Fruit fly (Drosophila melanogaster) whole organism, embryonic: ENCODE data around the gene IKKbeta.
A peak's percentile ranks its signal among the peaks of the same experiment; 100 is the strongest.

Experiments used
- ATbp ChIP-seq: fragments of 200-800 bp; sonication (Bioruptor generic); optimal IDR thresholded peaks from 2 replicates; lab custom pipeline; 2017; ENCODE audit warnings: missing biosample characterization, mild to moderate bottlenecking, missing genetic modification characterization, missing genetic modification reagents
- Awh ChIP-seq: fragments of 200-800 bp; sonication (Bioruptor generic); IDR thresholded peaks from 2 replicates; pipeline ENCODE4, ENCODE4 v1.3.6; 2022; ENCODE audit warnings: missing biosample characterization, missing genetic modification characterization
- CG10654 ChIP-seq: fragments of 200-800 bp; sonication (Bioruptor generic); optimal IDR thresholded peaks from 2 replicates; lab custom pipeline; 2016; ENCODE audit warnings: missing biosample characterization, missing genetic modification characterization
- CG17328 ChIP-seq: fragments of 200-800 bp; sonication (Bioruptor generic); IDR thresholded peaks from 2 replicates; pipeline ENCODE4 v1.3.6; 2022; ENCODE audit warnings: missing biosample characterization, missing genetic modification characterization
- CG17359 ChIP-seq: fragments of 200-800 bp; sonication (Bioruptor generic); optimal IDR thresholded peaks from 3 replicates; lab custom pipeline; 2018; ENCODE audit warnings: missing biosample characterization, mild to moderate bottlenecking, missing genetic modification characterization, moderate library complexity
- CG17568 ChIP-seq: fragments of 200-800 bp; sonication (Bioruptor generic); optimal IDR thresholded peaks from 2 replicates; lab custom pipeline; 2018; ENCODE audit warnings: missing biosample characterization, mild to moderate bottlenecking, missing genetic modification characterization, moderate library complexity
- CG18599 ChIP-seq: fragments of 200-800 bp; sonication (Bioruptor generic); optimal IDR thresholded peaks from 3 replicates; lab custom pipeline; 2017; ENCODE audit warnings: missing biosample characterization, missing genetic modification characterization, mild to moderate bottlenecking, moderate library complexity, missing genetic modification reagents
- CG31388 ChIP-seq: fragments of 200-800 bp; sonication (Bioruptor generic); optimal IDR thresholded peaks from 2 replicates; lab custom pipeline; 2016; ENCODE audit warnings: missing biosample characterization, missing genetic modification characterization
- CG3726 ChIP-seq: fragments of 200-800 bp; sonication (Bioruptor generic); IDR thresholded peaks from 3 replicates; pipeline ENCODE4, ENCODE4 v1.3.6; 2022; ENCODE audit warnings: missing biosample characterization, missing genetic modification characterization
- CG4820 ChIP-seq: fragments of 200-800 bp; sonication (Bioruptor generic); optimal IDR thresholded peaks from 3 replicates; lab custom pipeline; 2016; ENCODE audit warnings: missing biosample characterization, missing genetic modification characterization
- CG4854 ChIP-seq: fragments of 200-800 bp; sonication (Bioruptor generic); optimal IDR thresholded peaks from 2 replicates; lab custom pipeline; 2016; ENCODE audit warnings: missing biosample characterization, missing genetic modification characterization, inconsistent platforms
- CG6683 ChIP-seq: fragments of 200-800 bp; sonication (Bioruptor generic); optimal IDR thresholded peaks from 2 replicates; lab custom pipeline; 2017; ENCODE audit warnings: missing biosample characterization, mild to moderate bottlenecking, missing genetic modification characterization, missing genetic modification reagents
- CG6813 ChIP-seq: fragments of 200-800 bp; sonication (Bioruptor generic); optimal IDR thresholded peaks from 2 replicates; lab custom pipeline; 2017; ENCODE audit warnings: missing biosample characterization, missing genetic modification characterization, mild to moderate bottlenecking, moderate library complexity, missing genetic modification reagents
- CG7786 ChIP-seq: fragments of 200-800 bp; sonication (Bioruptor generic); optimal IDR thresholded peaks from 2 replicates; lab custom pipeline; 2016; ENCODE audit warnings: missing biosample characterization, missing genetic modification characterization
- CkIIα-i1 ChIP-seq: fragments of 200-800 bp; sonication (Bioruptor generic); IDR thresholded peaks from 2 replicates; pipeline ENCODE4 v1.3.6; 2022; ENCODE audit warnings: missing biosample characterization, missing genetic modification characterization
- CoRest ChIP-seq: fragments of 200-800 bp; sonication (Bioruptor generic); optimal IDR thresholded peaks from 3 replicates; lab custom pipeline; 2018; ENCODE audit warnings: missing biosample characterization, mild to moderate bottlenecking, missing genetic modification characterization, moderate library complexity
- Dfd ChIP-seq, 2 experiments: fragments of >200 bp; optimal IDR thresholded peaks; 2 replicates each; lab custom pipeline; 2017; ENCODE audit warnings: missing biosample characterization in 2 of 2, missing genetic modification characterization in 2 of 2
- E2f1 ChIP-seq: fragments of 200-800 bp; sonication (Bioruptor generic); IDR thresholded peaks from 2 replicates; pipeline ENCODE4 v1.3.6; 2022; ENCODE audit warnings: missing biosample characterization, missing genetic modification characterization
- Jarid2 ChIP-seq: fragments of 200-800 bp; sonication (Bioruptor generic); optimal IDR thresholded peaks from 3 replicates; lab custom pipeline; 2017; ENCODE audit warnings: mild to moderate bottlenecking, missing biosample characterization, missing genetic modification reagents, missing genetic modification characterization
- Lhr ChIP-seq: fragments of 200-800 bp; sonication (Bioruptor generic); optimal IDR thresholded peaks from 3 replicates; lab custom pipeline; 2017; ENCODE audit warnings: mild to moderate bottlenecking, missing biosample characterization, missing genetic modification reagents, missing genetic modification characterization
- Mrtf ChIP-seq: fragments of 200-800 bp; sonication (Bioruptor generic); IDR thresholded peaks from 3 replicates; pipeline ENCODE4 v1.3.6; 2022; ENCODE audit warnings: missing biosample characterization, missing genetic modification characterization
- Neu2 ChIP-seq: fragments of 200-800 bp; sonication (Bioruptor generic); optimal IDR thresholded peaks from 3 replicates; lab custom pipeline; 2016; ENCODE audit warnings: missing biosample characterization, missing genetic modification characterization, borderline replicate concordance
- Ptx1 ChIP-seq: fragments of 200-800 bp; sonication (Bioruptor generic); IDR thresholded peaks from 2 replicates; pipeline ENCODE4 v1.3.6; 2022; ENCODE audit warnings: missing biosample characterization, missing genetic modification characterization
- Sry-β ChIP-seq: fragments of 200-800 bp; sonication (Bioruptor generic); optimal IDR thresholded peaks from 2 replicates; lab custom pipeline; 2018; ENCODE audit warnings: missing biosample characterization, mild to moderate bottlenecking, missing genetic modification characterization, moderate library complexity
- Ssrp ChIP-seq: fragments of 200-800 bp; sonication (Bioruptor generic); optimal IDR thresholded peaks from 2 replicates; lab custom pipeline; 2018; ENCODE audit warnings: missing biosample characterization, mild to moderate bottlenecking, missing genetic modification characterization, moderate library complexity
- al ChIP-seq: fragments of 200-800 bp; sonication (Bioruptor generic); IDR thresholded peaks from 2 replicates; pipeline ENCODE4 v1.3.6; 2022; ENCODE audit warnings: missing biosample characterization, missing genetic modification characterization
- ase ChIP-seq: fragments of 200-800 bp; sonication (Bioruptor generic); IDR thresholded peaks from 3 replicates; pipeline ENCODE4 v1.3.6; 2022; ENCODE audit warnings: missing biosample characterization, missing genetic modification characterization
- az2 ChIP-seq: fragments of 200-800 bp; sonication (Bioruptor generic); optimal IDR thresholded peaks from 3 replicates; lab custom pipeline; 2016; ENCODE audit warnings: missing biosample characterization, missing genetic modification characterization
- caup ChIP-seq: fragments of 200-800 bp; sonication (Bioruptor generic); optimal IDR thresholded peaks from 3 replicates; lab custom pipeline; 2017; ENCODE audit warnings: missing biosample characterization, mild to moderate bottlenecking, missing genetic modification characterization, moderate library complexity; ENCODE audit not compliant: severe bottlenecking
- dm ChIP-seq: fragments of 200-800 bp; sonication (Bioruptor generic); optimal IDR thresholded peaks from 3 replicates; lab custom pipeline; 2016; ENCODE audit warnings: missing biosample characterization, missing genetic modification characterization
- eve ChIP-seq, 2 experiments: fragments of >200 bp; optimal IDR thresholded peaks; 2 replicates each; lab custom pipeline; 2017; ENCODE audit warnings: missing biosample characterization in 2 of 2, missing genetic modification characterization in 2 of 2
- ham ChIP-seq: fragments of 200-800 bp; sonication (Bioruptor generic); IDR thresholded peaks from 2 replicates; pipeline ENCODE4 v1.3.6; 2022; ENCODE audit warnings: missing biosample characterization, missing genetic modification characterization
- ind ChIP-seq: fragments of 200-800 bp; sonication (Bioruptor generic); optimal IDR thresholded peaks from 3 replicates; lab custom pipeline; 2016; ENCODE audit warnings: missing biosample characterization, missing genetic modification characterization
- jigr1 ChIP-seq: fragments of 200-800 bp; sonication (Bioruptor generic); IDR thresholded peaks from 3 replicates; pipeline ENCODE4 v1.3.6; 2022; ENCODE audit warnings: missing biosample characterization, missing genetic modification characterization
- ken ChIP-seq: fragments of 200-800 bp; sonication (Bioruptor generic); IDR thresholded peaks from 3 replicates; pipeline ENCODE4 v1.3.6; 2022; ENCODE audit warnings: missing biosample characterization, missing genetic modification characterization
- lilli ChIP-seq: fragments of 200-800 bp; sonication (Bioruptor generic); optimal IDR thresholded peaks from 3 replicates; lab custom pipeline; 2016; ENCODE audit warnings: missing biosample characterization, missing genetic modification characterization
- lov ChIP-seq, 2 experiments: fragments of 200-800 bp in 1 of 2; fragments of >200 bp in 1 of 2; sonication (Bioruptor generic) in 1 of 2; IDR thresholded peaks in 1 of 2; optimal IDR thresholded peaks in 1 of 2; 2 replicates in 1 of 2; 3 replicates in 1 of 2; pipeline versions ENCODE4 v1.3.6 to Lab custom; 2017 to 2022; ENCODE audit warnings: missing biosample characterization in 1 of 2, missing genetic modification characterization in 1 of 2
- maf-S ChIP-seq: fragments of 200-800 bp; sonication (Bioruptor generic); optimal IDR thresholded peaks from 2 replicates; lab custom pipeline; 2016; ENCODE audit warnings: missing biosample characterization, missing genetic modification characterization
- mam ChIP-seq: fragments of 200-800 bp; sonication (Bioruptor generic); optimal IDR thresholded peaks from 3 replicates; lab custom pipeline; 2016; ENCODE audit warnings: missing biosample characterization, missing genetic modification characterization
- nmo ChIP-seq: fragments of 200-800 bp; sonication (Bioruptor generic); optimal IDR thresholded peaks from 2 replicates; lab custom pipeline; 2018; ENCODE audit warnings: missing biosample characterization, mild to moderate bottlenecking, missing genetic modification characterization, moderate library complexity
- otp ChIP-seq: fragments of 200-800 bp; sonication (Bioruptor generic); IDR thresholded peaks from 3 replicates; pipeline ENCODE4, ENCODE4 v1.3.6; 2022; ENCODE audit warnings: missing biosample characterization, missing genetic modification characterization
- row ChIP-seq: fragments of 200-800 bp; sonication (Bioruptor generic); IDR thresholded peaks from 3 replicates; pipeline ENCODE4 v1.3.6; 2022; ENCODE audit warnings: missing biosample characterization, missing genetic modification characterization
- schlank ChIP-seq: fragments of 200-800 bp; sonication (Bioruptor generic); optimal IDR thresholded peaks from 2 replicates; lab custom pipeline; 2018; ENCODE audit warnings: missing biosample characterization, mild to moderate bottlenecking, missing genetic modification characterization
- sim ChIP-seq: fragments of 200-800 bp; sonication (Bioruptor generic); IDR thresholded peaks from 2 replicates; pipeline ENCODE4 v1.3.6; 2022; ENCODE audit warnings: missing biosample characterization, missing genetic modification characterization
- sima ChIP-seq: fragments of 200-800 bp; sonication (Bioruptor generic); optimal IDR thresholded peaks from 2 replicates; lab custom pipeline; 2016; ENCODE audit warnings: missing biosample characterization, missing genetic modification characterization
- unc-4 ChIP-seq: fragments of 200-800 bp; sonication (Bioruptor generic); IDR thresholded peaks from 2 replicates; pipeline ENCODE4 v1.3.6; 2022; ENCODE audit warnings: missing biosample characterization, missing genetic modification characterization; ENCODE audit not compliant: partially characterized antibody
- unpg ChIP-seq: fragments of 200-800 bp; sonication (Bioruptor generic); optimal IDR thresholded peaks from 3 replicates; lab custom pipeline; 2018; ENCODE audit warnings: missing biosample characterization, mild to moderate bottlenecking, missing genetic modification characterization, moderate library complexity
- usp ChIP-seq: fragments of >200 bp; optimal IDR thresholded peaks from 2 replicates; lab custom pipeline; 2017; ENCODE audit warnings: missing biosample characterization, missing genetic modification characterization
- zfh1 ChIP-seq: fragments of 200-800 bp; sonication (Bioruptor generic); IDR thresholded peaks from 3 replicates; pipeline ENCODE4 v1.3.6; 2022; ENCODE audit warnings: missing biosample characterization, missing genetic modification characterization

Gene IKKbeta

dm6 chr3R:16094011-16094729 is 44.9 kb upstream of the IKKbeta start (continued):
- TF ChIP-seq E2f1 (GFP tag; lab: Robert Waterston, UW) (peak; percentile 39; the same call in 1 of the 2 replicates), Awh (GFP tag; lab: Robert Waterston, UW) (0 out of 2 replicates have a peak, but pooled peaks have one; percentile 47), mam (GFP tag; lab: Kevin White, UChicago) (peak; percentile 25), schlank (tag; lab: Kevin White, UChicago) (no peak), CG31388 (GFP tag; lab: Kevin White, UChicago) (no peak), jigr1 (GFP tag; lab: Robert Waterston, UW) (0 out of 3 replicates have a peak, but pooled peaks have one; percentile 34), sim (GFP tag; lab: Robert Waterston, UW) (no peak), unpg (GFP tag; lab: Kevin White, UChicago) (peak; percentile 67), dm (GFP tag; lab: Kevin White, UChicago) (no peak), sima (GFP tag; lab: Kevin White, UChicago) (no peak), CG3726 (GFP tag; lab: Robert Waterston, UW) (0 out of 3 replicates have a peak, but pooled peaks have one; percentile 10), otp (GFP tag; lab: Robert Waterston, UW) (no peak), usp (GFP tag; lab: Kevin White, UChicago) (no peak), Mrtf (GFP tag; lab: Robert Waterston, UW) (no peak), Ssrp (tag; lab: Kevin White, UChicago) (peak; percentile 87), CoRest (tag; lab: Kevin White, UChicago) (peak; percentile 88), maf-S (no peak), Lhr (GFP tag; lab: Kevin White, UChicago) (peak; percentile 27), Neu2 (GFP tag; lab: Kevin White, UChicago) (no peak), ase (GFP tag; lab: Robert Waterston, UW) (no peak; the same call in 2 of the 3 replicates), unc-4 (GFP tag; lab: Robert Waterston, UW) (no peak), lov (optimal IDR thresholded peaks at IDR 0.05; lab: Kevin White, UChicago) (no peak), lov (GFP tag; IDR thresholded peaks at IDR 0.05; lab: Robert Waterston, UW) (no peak), ham (GFP tag; lab: Robert Waterston, UW) (no peak), Dfd (GFP tag; optimal IDR thresholded peaks at IDR 0.05; lab: Kevin White, UChicago) (no peak), zfh1 (no peak), Jarid2 (GFP tag; lab: Kevin White, UChicago) (peak; percentile 26), nmo (GFP tag; lab: Kevin White, UChicago) (peak; percentile 93), CG17568 (GFP tag; lab: Kevin White, UChicago) (no peak), CG4820 (GFP tag; lab: Kevin White, UChicago) (peak; percentile 80), az2 (GFP tag; lab: Kevin White, UChicago) (peak; percentile 84), CG7786 (GFP tag; lab: Kevin White, UChicago) (no peak), ind (GFP tag; lab: Kevin White, UChicago) (peak; percentile 63), al (GFP tag; lab: Robert Waterston, UW) (no peak), lilli (GFP tag; lab: Kevin White, UChicago) (peak; percentile 46), CkIIα-i1 (GFP tag; lab: Robert Waterston, UW) (no peak), CG10654 (peak; percentile 69), CG4854 (GFP tag; lab: Kevin White, UChicago) (no peak), CG6683 (GFP tag; lab: Kevin White, UChicago) (peak; percentile 59), eve (GFP tag; optimal IDR thresholded peaks at IDR 0.05; lab: Kevin White, UChicago) (no peak), ken (GFP tag; lab: Robert Waterston, UW) (no peak), CG17359 (tag; lab: Kevin White, UChicago) (peak; percentile 83), CG18599 (GFP tag; lab: Kevin White, UChicago) (peak; percentile 67), row (peak; percentile 81), caup (GFP tag; lab: Kevin White, UChicago) (peak; percentile 30), ATbp (GFP tag; lab: Kevin White, UChicago) (peak; percentile 85), Ptx1 (peak; percentile 78), Sry-β (GFP tag; lab: Kevin White, UChicago) (peak; percentile 40), CG17328 (GFP tag; lab: Robert Waterston, UW) (no peak), CG6813 (peak; percentile 58)
